Worm (Caenorhabditis elegans): ENCODE measurements around the gene K11D9.3.

K11D9.3 gene

DNA sequence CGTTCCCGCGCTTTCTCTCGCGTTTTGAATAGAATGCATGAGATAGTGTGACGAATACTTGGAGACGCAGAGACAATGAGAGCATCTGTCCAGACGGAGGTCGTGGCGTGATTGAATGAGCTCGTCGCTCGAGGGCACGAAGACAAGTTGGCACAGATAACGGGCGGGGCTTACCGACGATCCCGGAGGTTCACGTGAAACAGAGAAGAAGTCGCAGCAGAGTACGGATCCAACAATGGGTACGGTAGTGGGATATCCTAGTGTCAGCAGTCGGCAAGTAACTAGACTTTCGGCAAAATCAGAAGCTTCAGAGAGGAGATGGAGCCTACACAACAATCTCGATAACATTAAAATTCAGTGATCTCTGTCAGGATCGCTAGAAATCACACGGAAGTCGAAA, 17.8 kb upstream of the K11D9.3 start (continued):
- TF ChIP-seq unc-62 (GFP tag; optimal IDR thresholded peaks at IDR 0.05 in 1 of 2): peak in 1 of 2 experiments; percentile 85
- no peak for TF ChIP-seq unc-62 (tag; optimal IDR thresholded peaks at IDR 0.05)
- TF ChIP-seq spr-3 (GFP tag; optimal IDR thresholded peaks at IDR 0.05): no peak
- TF ChIP-seq ztf-7 (tag; optimal IDR thresholded peaks at IDR 0.05): no peak
- TF ChIP-seq madf-5 (GFP tag; IDR thresholded peaks at IDR 0.05): no peak
- TF ChIP-seq nhr-237 (tag; optimal IDR thresholded peaks at IDR 0.05): no peak
- TF ChIP-seq lsy-2 (tag; optimal IDR thresholded peaks at IDR 0.05): peak in 1 of 2 experiments; percentile 53
- TF ChIP-seq nhr-6 (tag; optimal IDR thresholded peaks at IDR 0.05): no peak
- TF ChIP-seq nhr-111 (GFP tag; optimal IDR thresholded peaks at IDR 0.05): no peak
- TF ChIP-seq tra-1 (GFP tag; IDR thresholded peaks at IDR 0.05): no peak
- no peak for TF ChIP-seq lin-1 (GFP tag; IDR thresholded peaks at IDR 0.05)
- no peak for TF ChIP-seq attf-4 (tag; optimal IDR thresholded peaks at IDR 0.05)
- no peak for TF ChIP-seq jun-1 (tag; optimal IDR thresholded peaks at IDR 0.05)
- TF ChIP-seq aly-2 (tag; optimal IDR thresholded peaks at IDR 0.05): no peak
- TF ChIP-seq pha-4 (GFP tag; IDR thresholded peaks at IDR 0.05): no peak
- no peak for TF ChIP-seq pha-4 (tag; optimal IDR thresholded peaks at IDR 0.05)
- TF ChIP-seq Y5F2A.4 (GFP tag; optimal IDR thresholded peaks at IDR 0.05): no peak
- TF ChIP-seq Y105C5A.15 (GFP tag; IDR thresholded peaks at IDR 0.05): no peak
- no peak for TF ChIP-seq unc-39 (tag; optimal IDR thresholded peaks at IDR 0.05)
- TF ChIP-seq dmd-6 (GFP tag; IDR thresholded peaks at IDR 0.05): no peak
- peak; percentile 14 for TF ChIP-seq gei-8 (GFP tag; optimal IDR thresholded peaks at IDR 0.05)
- no peak for TF ChIP-seq lin-39 (tag; optimal IDR thresholded peaks at IDR 0.05)
- peak; percentile 68 for TF ChIP-seq hlh-11 (tag; optimal IDR thresholded peaks at IDR 0.05)
- TF ChIP-seq daf-12 (tag; optimal IDR thresholded peaks at IDR 0.05): no peak
- no peak for TF ChIP-seq daf-16 (GFP tag; optimal IDR thresholded peaks at IDR 0.05)
- no peak for TF ChIP-seq daf-16 (tag; optimal IDR thresholded peaks at IDR 0.05)
- TF ChIP-seq lin-15B (tag; optimal IDR thresholded peaks at IDR 0.05): no peak
- TF ChIP-seq mdt-29 (GFP tag; IDR thresholded peaks at IDR 0.05): 0 out of 2 replicates have a peak, but pooled peaks have one; percentile 28
- TF ChIP-seq F26F4.8 (GFP tag; conservative IDR thresholded peaks at IDR 0.05): no peak
- TF ChIP-seq saeg-2 (GFP tag; IDR thresholded peaks at IDR 0.05): no peak
- no peak for TF ChIP-seq zfp-2 (tag; optimal IDR thresholded peaks at IDR 0.05)
- no peak for TF ChIP-seq daf-8 (GFP tag; IDR thresholded peaks at IDR 0.05)
- no peak for TF ChIP-seq tag-97 (GFP tag; IDR thresholded peaks at IDR 0.05)
- no peak for TF ChIP-seq ZK337.2 (GFP tag; IDR thresholded peaks at IDR 0.05)
- TF ChIP-seq sdz-12 (GFP tag; optimal IDR thresholded peaks at IDR 0.05): no peak
- no peak for TF ChIP-seq ceh-32 (tag; optimal IDR thresholded peaks at IDR 0.05; ENCODE audit: poor library complexity)
- no peak for TF ChIP-seq nhr-28 (tag; optimal IDR thresholded peaks at IDR 0.05)
- no peak for TF ChIP-seq ZK546.5 (tag; optimal IDR thresholded peaks at IDR 0.05)
- TF ChIP-seq php-3 (GFP tag; IDR thresholded peaks at IDR 0.05): no peak
- no peak for TF ChIP-seq Y48G9A.11 (GFP tag; IDR thresholded peaks at IDR 0.05)
- TF ChIP-seq zfp-3 (GFP tag; conservative IDR thresholded peaks at IDR 0.05): 0 out of 2 replicates have a peak, but pooled peaks have one; percentile 9
- 0 out of 2 replicates have a peak, but pooled peaks have one; percentile 10 for TF ChIP-seq T26A8.4 (GFP tag; IDR thresholded peaks at IDR 0.05)
- no peak for TF ChIP-seq T20F7.1 (GFP tag; optimal IDR thresholded peaks at IDR 0.05)
- TF ChIP-seq nhr-11 (tag; optimal IDR thresholded peaks at IDR 0.05): peak; percentile 85
- TF ChIP-seq ceh-82 (tag; optimal IDR thresholded peaks at IDR 0.05): no peak
- no peak for TF ChIP-seq ama-1 (optimal IDR thresholded peaks at IDR 0.05)
- no peak for TF ChIP-seq dmd-9 (GFP tag; IDR thresholded peaks at IDR 0.05)
- peak in 1 of 2 experiments; percentile 6 for TF ChIP-seq hif-1 (tag; optimal IDR thresholded peaks at IDR 0.05)
- no peak for TF ChIP-seq lir-3 (tag; optimal IDR thresholded peaks at IDR 0.05)
- TF ChIP-seq ztf-11 (tag; optimal IDR thresholded peaks at IDR 0.05): no peak
- TF ChIP-seq nhr-77 (tag; optimal IDR thresholded peaks at IDR 0.05): no peak
- TF ChIP-seq fos-1 (tag; optimal IDR thresholded peaks at IDR 0.05): no peak
- TF ChIP-seq dve-1 (tag; optimal IDR thresholded peaks at IDR 0.05; ENCODE audit: insufficient read depth): no peak
- no peak for TF ChIP-seq F37D6.2 (tag; optimal IDR thresholded peaks at IDR 0.05)

All from whole organism, L4 larva.